Fruit fly (Drosophila melanogaster) whole organism, embryonic: ENCODE results near the gene Taf6.

Experiments used
- BtbVII ChIP-seq: fragments of 200-800 bp; sonication (Bioruptor generic); optimal IDR thresholded peaks from 3 replicates; lab custom pipeline; 2017; ENCODE audit warnings: missing biosample characterization, mild to moderate bottlenecking, missing genetic modification characterization
- CG10462 ChIP-seq: fragments of 200-800 bp; sonication (Bioruptor generic); optimal IDR thresholded peaks from 2 replicates; lab custom pipeline; 2016; ENCODE audit warnings: missing biosample characterization, missing genetic modification characterization
- CG10565 ChIP-seq: fragments of 200-800 bp; sonication (Bioruptor generic); optimal IDR thresholded peaks from 3 replicates; lab custom pipeline; 2016; ENCODE audit warnings: missing biosample characterization, mild to moderate bottlenecking, missing genetic modification characterization
- CG11398 ChIP-seq: fragments of 200-800 bp; sonication (Bioruptor generic); optimal IDR thresholded peaks from 2 replicates; lab custom pipeline; 2016; ENCODE audit warnings: missing biosample characterization, missing genetic modification characterization
- CG12299 ChIP-seq: fragments of 200-800 bp; sonication (Bioruptor generic); optimal IDR thresholded peaks from 2 replicates; lab custom pipeline; 2018; ENCODE audit warnings: missing biosample characterization, mild to moderate bottlenecking, missing genetic modification characterization
- CG12391 ChIP-seq: fragments of 200-800 bp; sonication (Bioruptor generic); optimal IDR thresholded peaks from 3 replicates; lab custom pipeline; 2018; ENCODE audit warnings: missing biosample characterization, mild to moderate bottlenecking, missing genetic modification characterization, moderate library complexity
- CG12769 ChIP-seq: fragments of 200-800 bp; sonication (Bioruptor generic); optimal IDR thresholded peaks from 2 replicates; lab custom pipeline; 2019; ENCODE audit warnings: missing biosample characterization, mild to moderate bottlenecking, missing genetic modification characterization, moderate library complexity
- CG14710 ChIP-seq: fragments of 200-800 bp; sonication (Bioruptor generic); optimal IDR thresholded peaks from 3 replicates; lab custom pipeline; 2019; ENCODE audit warnings: missing biosample characterization, mild to moderate bottlenecking, missing genetic modification characterization, moderate library complexity
- CG16813 ChIP-seq: fragments of 200-800 bp; sonication (Bioruptor generic); IDR thresholded peaks from 3 replicates; pipeline ENCODE4 v1.3.6; 2022; ENCODE audit warnings: missing biosample characterization, missing genetic modification characterization; ENCODE audit not compliant: partially characterized antibody
- CG17385 ChIP-seq: fragments of 200-800 bp; sonication (Bioruptor generic); optimal IDR thresholded peaks from 3 replicates; lab custom pipeline; 2018; ENCODE audit warnings: missing biosample characterization, mild to moderate bottlenecking, missing genetic modification characterization
- CG18011 ChIP-seq: fragments of 200-800 bp; sonication (Bioruptor generic); optimal IDR thresholded peaks from 2 replicates; lab custom pipeline; 2017; ENCODE audit warnings: missing biosample characterization, missing genetic modification characterization, mild to moderate bottlenecking, moderate library complexity, missing genotype
- CG1832 ChIP-seq: fragments of 200-800 bp; sonication (Bioruptor generic); optimal IDR thresholded peaks from 2 replicates; lab custom pipeline; 2017; ENCODE audit warnings: missing biosample characterization, mild to moderate bottlenecking, missing genetic modification characterization, inconsistent platforms
- CG2202 ChIP-seq: fragments of 200-800 bp; sonication (Bioruptor generic); optimal IDR thresholded peaks from 2 replicates; lab custom pipeline; 2018; ENCODE audit warnings: missing biosample characterization, mild to moderate bottlenecking, missing genetic modification characterization
- CG2678 ChIP-seq: fragments of 200-800 bp; sonication (Bioruptor generic); optimal IDR thresholded peaks from 3 replicates; lab custom pipeline; 2019; ENCODE audit warnings: missing biosample characterization, mild to moderate bottlenecking, missing genetic modification characterization, moderate library complexity
- CG32532 ChIP-seq: fragments of 200-800 bp; sonication (Bioruptor generic); IDR thresholded peaks from 2 replicates; pipeline ENCODE4 v1.3.6; 2022; ENCODE audit warnings: missing biosample characterization, missing genetic modification characterization
- CG33557 ChIP-seq: fragments of 200-800 bp; sonication (Bioruptor generic); optimal IDR thresholded peaks from 2 replicates; lab custom pipeline; 2019; ENCODE audit warnings: missing biosample characterization, mild to moderate bottlenecking, missing genetic modification characterization, moderate library complexity
- CG4820 ChIP-seq: fragments of 200-800 bp; sonication (Bioruptor generic); optimal IDR thresholded peaks from 3 replicates; lab custom pipeline; 2016; ENCODE audit warnings: missing biosample characterization, missing genetic modification characterization
- CG7745 ChIP-seq: fragments of 200-800 bp; sonication (Bioruptor generic); optimal IDR thresholded peaks from 2 replicates; lab custom pipeline; 2018; ENCODE audit warnings: missing biosample characterization, mild to moderate bottlenecking, missing genetic modification characterization, moderate library complexity
- CG8089 ChIP-seq: fragments of 200-800 bp; sonication (Bioruptor generic); optimal IDR thresholded peaks from 3 replicates; lab custom pipeline; 2016; ENCODE audit warnings: missing biosample characterization, missing genetic modification characterization
- CG8359 ChIP-seq: fragments of 200-800 bp; sonication (Bioruptor generic); optimal IDR thresholded peaks from 2 replicates; lab custom pipeline; 2017; ENCODE audit warnings: missing biosample characterization, mild to moderate bottlenecking, missing genetic modification characterization, borderline replicate concordance
- CG8944 ChIP-seq: fragments of 200-800 bp; sonication (Bioruptor generic); optimal IDR thresholded peaks from 3 replicates; lab custom pipeline; 2016; ENCODE audit warnings: missing biosample characterization, missing genetic modification characterization
- ERR ChIP-seq: fragments of 200-800 bp; sonication (Bioruptor generic); optimal IDR thresholded peaks from 2 replicates; lab custom pipeline; 2016; ENCODE audit warnings: missing biosample characterization, missing genetic modification characterization
- Eip74EF ChIP-seq, 2 experiments: fragments of 200-800 bp in 1 of 2; fragments of >200 bp in 1 of 2; sonication (Bioruptor generic) in 1 of 2; optimal IDR thresholded peaks; 2 replicates each; lab custom pipeline; 2017 to 2019; ENCODE audit warnings: missing biosample characterization in 2 of 2, missing genetic modification characterization in 2 of 2, mild to moderate bottlenecking in 1 of 2, moderate library complexity in 1 of 2
- Ets65A ChIP-seq: fragments of 200-800 bp; sonication (Bioruptor generic); peaks from one replicate; lab custom pipeline; 2016; ENCODE audit warnings: missing biosample characterization, missing genetic modification characterization
- H2.0 ChIP-seq: fragments of 200-800 bp; sonication (Bioruptor generic); IDR thresholded peaks from 2 replicates; pipeline ENCODE4 v1.3.6; 2022; ENCODE audit warnings: missing biosample characterization, missing genetic modification characterization
- Hmx ChIP-seq: fragments of 200-800 bp; sonication (Bioruptor generic); optimal IDR thresholded peaks from 2 replicates; lab custom pipeline; 2016; ENCODE audit warnings: missing biosample characterization, missing genetic modification characterization
- Lim3 ChIP-seq: fragments of 200-800 bp; sonication (Bioruptor generic); IDR thresholded peaks from 2 replicates; pipeline ENCODE4 v1.3.6; 2022; ENCODE audit warnings: missing biosample characterization, missing genetic modification characterization
- MESR4 ChIP-seq: fragments of 200-800 bp; sonication (Bioruptor generic); optimal IDR thresholded peaks from 2 replicates; lab custom pipeline; 2018; ENCODE audit warnings: missing biosample characterization, mild to moderate bottlenecking, missing genetic modification characterization, moderate library complexity
- Sry-δ ChIP-seq: fragments of 200-800 bp; sonication (Bioruptor generic); optimal IDR thresholded peaks from 2 replicates; lab custom pipeline; 2016; ENCODE audit warnings: missing biosample characterization, missing genetic modification characterization
- Tbp ChIP-seq: fragments of >200 bp; optimal IDR thresholded peaks from 2 replicates; lab custom pipeline; 2018; ENCODE audit warnings: missing biosample characterization, missing genetic modification characterization
- Trl ChIP-seq, 3 experiments: fragments of >200 bp in 2 of 3; fragments of 200-800 bp in 1 of 3; sonication (Bioruptor generic) in 1 of 3; optimal IDR thresholded peaks; 2 replicates in 1 of 3; 3 replicates in 2 of 3; lab custom pipeline; 2016 to 2017; ENCODE audit warnings: missing biosample characterization in 1 of 3, missing genetic modification characterization in 1 of 3
- YL-1 ChIP-seq: fragments of 200-800 bp; sonication (Bioruptor generic); optimal IDR thresholded peaks from 3 replicates; lab custom pipeline; 2017; ENCODE audit warnings: missing biosample characterization, mild to moderate bottlenecking, missing genetic modification characterization
- ash1 ChIP-seq: fragments of 200-800 bp; sonication (Bioruptor generic); optimal IDR thresholded peaks from 2 replicates; lab custom pipeline; 2018; ENCODE audit warnings: missing biosample characterization, mild to moderate bottlenecking, missing genetic modification characterization
- cad ChIP-seq: fragments of >200 bp; optimal IDR thresholded peaks from 2 replicates; lab custom pipeline; 2017; ENCODE audit warnings: missing biosample characterization, missing genetic modification characterization
- crol ChIP-seq: fragments of 200-800 bp; sonication (Bioruptor generic); IDR thresholded peaks from 2 replicates; pipeline ENCODE4 v1.3.6; 2022; ENCODE audit warnings: missing biosample characterization, missing genetic modification characterization
- danr ChIP-seq: fragments of 200-800 bp; sonication (Bioruptor generic); IDR thresholded peaks from 2 replicates; pipeline ENCODE4 v1.3.6; 2022; ENCODE audit warnings: missing biosample characterization, missing genetic modification characterization
- dati ChIP-seq: fragments of 200-800 bp; sonication (Bioruptor generic); IDR thresholded peaks from 2 replicates; pipeline ENCODE4 v1.3.6; 2022; ENCODE audit warnings: missing biosample characterization, missing genetic modification characterization
- dm ChIP-seq: fragments of 200-800 bp; sonication (Bioruptor generic); optimal IDR thresholded peaks from 3 replicates; lab custom pipeline; 2016; ENCODE audit warnings: missing biosample characterization, missing genetic modification characterization
- dysf ChIP-seq: fragments of 200-800 bp; sonication (Bioruptor generic); IDR thresholded peaks from 3 replicates; pipeline ENCODE4 v1.3.6; 2022; ENCODE audit warnings: missing biosample characterization, missing genetic modification characterization
- her ChIP-seq: fragments of 200-800 bp; sonication (Bioruptor generic); optimal IDR thresholded peaks from 2 replicates; lab custom pipeline; 2016; ENCODE audit warnings: missing biosample characterization, missing genetic modification characterization
- ind ChIP-seq: fragments of 200-800 bp; sonication (Bioruptor generic); optimal IDR thresholded peaks from 3 replicates; lab custom pipeline; 2016; ENCODE audit warnings: missing biosample characterization, missing genetic modification characterization
- ken ChIP-seq: fragments of 200-800 bp; sonication (Bioruptor generic); IDR thresholded peaks from 3 replicates; pipeline ENCODE4 v1.3.6; 2022; ENCODE audit warnings: missing biosample characterization, missing genetic modification characterization
- lov ChIP-seq, 2 experiments: fragments of 200-800 bp in 1 of 2; fragments of >200 bp in 1 of 2; sonication (Bioruptor generic) in 1 of 2; IDR thresholded peaks in 1 of 2; optimal IDR thresholded peaks in 1 of 2; 2 replicates in 1 of 2; 3 replicates in 1 of 2; pipeline versions ENCODE4 v1.3.6 to Lab custom; 2017 to 2022; ENCODE audit warnings: missing biosample characterization in 1 of 2, missing genetic modification characterization in 1 of 2
- otp ChIP-seq: fragments of 200-800 bp; sonication (Bioruptor generic); IDR thresholded peaks from 3 replicates; pipeline ENCODE4, ENCODE4 v1.3.6; 2022; ENCODE audit warnings: missing biosample characterization, missing genetic modification characterization
- peb ChIP-seq: fragments of 200-800 bp; sonication (Bioruptor generic); IDR thresholded peaks from 2 replicates; pipeline ENCODE4 v1.3.6; 2022; ENCODE audit warnings: missing biosample characterization, missing genetic modification characterization
- pfk ChIP-seq: fragments of 200-800 bp; sonication (Bioruptor generic); optimal IDR thresholded peaks from 2 replicates; lab custom pipeline; 2018; ENCODE audit warnings: missing biosample characterization, mild to moderate bottlenecking, missing genetic modification characterization, moderate library complexity
- schlank ChIP-seq: fragments of 200-800 bp; sonication (Bioruptor generic); optimal IDR thresholded peaks from 2 replicates; lab custom pipeline; 2018; ENCODE audit warnings: missing biosample characterization, mild to moderate bottlenecking, missing genetic modification characterization
- unc-4 ChIP-seq: fragments of 200-800 bp; sonication (Bioruptor generic); IDR thresholded peaks from 2 replicates; pipeline ENCODE4 v1.3.6; 2022; ENCODE audit warnings: missing biosample characterization, missing genetic modification characterization; ENCODE audit not compliant: partially characterized antibody
- wor ChIP-seq: fragments of 200-800 bp; sonication (Bioruptor generic); IDR thresholded peaks from 2 replicates; pipeline ENCODE4 v1.3.6; 2022; ENCODE audit warnings: missing biosample characterization, missing genetic modification characterization

The Taf6 gene

DNA sequence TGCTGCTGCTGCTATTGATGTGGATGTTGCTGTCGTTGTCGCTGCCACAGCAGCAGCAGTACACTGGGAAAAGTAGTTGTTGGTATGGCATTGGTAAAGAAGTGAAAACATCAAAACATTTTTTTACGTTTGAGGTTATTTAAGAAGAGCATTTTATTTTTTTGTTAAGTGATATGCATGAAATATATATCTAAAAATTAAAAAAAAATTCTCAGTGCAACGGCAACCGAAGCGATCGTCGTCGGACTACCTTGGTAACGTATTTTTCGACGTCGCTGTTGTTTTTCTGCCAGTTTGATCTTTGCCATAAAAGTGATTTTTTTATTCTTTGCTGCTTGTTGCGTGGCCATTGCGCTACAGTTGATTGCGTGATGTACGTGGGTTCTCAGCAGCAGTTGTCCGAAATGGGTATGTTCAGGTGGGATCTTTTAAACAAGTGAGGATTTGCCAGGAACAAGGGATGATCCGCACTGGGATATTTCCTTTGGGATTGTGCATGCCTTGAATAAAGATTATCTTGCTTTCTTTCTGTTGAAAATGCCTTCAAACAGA, 38.1 kb upstream of the Taf6 start (continued):
- TF ChIP-seq CG8359 (GFP tag; lab: Kevin White, UChicago) (peak; percentile 92), CG14710 (tag; lab: Kevin White, UChicago) (peak; percentile 96), ash1 (peak; percentile 44), Hmx (GFP tag; lab: Kevin White, UChicago) (peak; percentile 89), ERR (GFP tag; lab: Kevin White, UChicago) (peak; percentile 67), danr (GFP tag; lab: Robert Waterston, UW) (peak; percentile 94), CG11398 (peak; percentile 84), CG10462 (peak; percentile 92), CG10565 (GFP tag; lab: Kevin White, UChicago) (peak; percentile 83), CG33557 (GFP tag; lab: Kevin White, UChicago) (peak; percentile 97), CG12769 (tag; lab: Kevin White, UChicago) (peak; percentile 91), CG2678 (tag; lab: Kevin White, UChicago) (peak; percentile 96), BtbVII (GFP tag; lab: Kevin White, UChicago) (peak; percentile 90), CG8944 (peak; percentile 89), cad (GFP tag; lab: Kevin White, UChicago) (no peak), her (peak; percentile 81), Sry-δ (GFP tag; lab: Kevin White, UChicago) (peak; percentile 58), dm (peak; percentile 85), Trl (optimal IDR thresholded peaks at IDR 0.05; lab: Kevin White, UChicago) (no peak), Trl (GFP tag; optimal IDR thresholded peaks at IDR 0.05; lab: Kevin White, UChicago) (peak; percentile 94), CG4820 (peak; percentile 95), CG7745 (tag; lab: Kevin White, UChicago) (peak; percentile 84), lov (optimal IDR thresholded peaks at IDR 0.05; lab: Kevin White, UChicago) (no peak), lov (GFP tag; IDR thresholded peaks at IDR 0.05; lab: Robert Waterston, UW) (peak; percentile 97), dysf (GFP tag; lab: Robert Waterston, UW) (peak; percentile 96), CG16813 (GFP tag; lab: Robert Waterston, UW) (no peak), Ets65A (GFP tag; lab: Kevin White, UChicago) (peak; percentile 98), wor (peak; percentile 89), unc-4 (GFP tag; lab: Robert Waterston, UW) (no peak), CG12299 (tag; lab: Kevin White, UChicago) (peak; percentile 96), YL-1 (GFP tag; lab: Kevin White, UChicago) (peak; percentile 91), CG32532 (GFP tag; lab: Robert Waterston, UW) (peak; percentile 96), pfk (GFP tag; lab: Kevin White, UChicago) (peak; percentile 61), ind (GFP tag; lab: Kevin White, UChicago) (peak; percentile 91), schlank (tag; lab: Kevin White, UChicago) (peak; percentile 88), peb (GFP tag; lab: Robert Waterston, UW) (peak; percentile 86), MESR4 (GFP tag; lab: Kevin White, UChicago) (peak; percentile 36), CG8089 (GFP tag; lab: Kevin White, UChicago) (peak; percentile 90), CG2202 (tag; lab: Kevin White, UChicago) (peak; percentile 94), dati (GFP tag; lab: Robert Waterston, UW) (peak; percentile 91), CG1832 (GFP tag; lab: Kevin White, UChicago) (no peak), CG12391 (tag; lab: Kevin White, UChicago) (peak; percentile 97), crol (GFP tag; lab: Robert Waterston, UW) (peak; percentile 53), Eip74EF (GFP tag; optimal IDR thresholded peaks at IDR 0.05; lab: Kevin White, UChicago) (peak in 1 of 2 experiments; percentile 92), otp (GFP tag; lab: Robert Waterston, UW) (peak; percentile 95), ken (GFP tag; lab: Robert Waterston, UW) (peak; percentile 93), H2.0 (GFP tag; lab: Robert Waterston, UW) (peak; percentile 95), Tbp (no peak), CG17385 (peak; percentile 93), CG18011 (GFP tag; lab: Kevin White, UChicago) (peak; percentile 68), Lim3 (peak; percentile 83; the same call in 1 of the 2 replicates)
